Fruit fly (Drosophila melanogaster): ENCODE results near the gene Hsp27.

The Hsp27 gene

DNA sequence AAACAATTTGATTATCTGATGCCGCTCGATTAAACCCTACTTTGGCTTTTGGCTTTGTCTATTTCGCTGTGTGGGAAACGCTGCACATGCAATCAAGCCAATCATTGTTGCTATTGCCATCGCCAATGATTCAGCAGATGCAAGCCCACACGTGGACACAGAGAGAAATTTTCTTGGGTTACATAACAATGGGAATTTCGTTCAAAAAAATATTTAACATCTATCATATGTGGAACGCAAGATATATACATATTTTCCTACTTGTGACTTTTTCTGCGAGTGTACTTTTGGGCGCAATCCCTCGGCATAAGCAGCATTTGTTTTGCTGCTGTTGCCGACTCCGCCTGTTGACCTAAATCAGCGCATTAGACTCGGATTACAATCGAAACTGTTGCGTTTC, 35.5 kb downstream of the Hsp27 start (continued):
- TF ChIP-seq CG8924 (tag; optimal IDR thresholded peaks at IDR 0.05) (no peak), yki (optimal IDR thresholded peaks at IDR 0.05) (no peak), CG4707 (GFP tag; optimal IDR thresholded peaks at IDR 0.05) (no peak), gem (tag; optimal IDR thresholded peaks at IDR 0.05) (no peak), psq (GFP tag; optimal IDR thresholded peaks at IDR 0.05) (no peak), Hmx (GFP tag; optimal IDR thresholded peaks at IDR 0.05) (no peak), sima (GFP tag; optimal IDR thresholded peaks at IDR 0.05) (no peak), PHDP (tag; optimal IDR thresholded peaks at IDR 0.05) (no peak), aop (GFP tag; IDR thresholded peaks at IDR 0.05) (no peak), Sry-β (GFP tag; optimal IDR thresholded peaks at IDR 0.05) (no peak), CG3065 (GFP tag; optimal IDR thresholded peaks at IDR 0.05) (no peak), Ptx1 (GFP tag; IDR thresholded peaks at IDR 0.05) (0 out of 2 replicates have a peak, but pooled peaks have one; percentile 20), Drgx (GFP tag; IDR thresholded peaks at IDR 0.05) (peak; percentile 83), Awh (GFP tag; IDR thresholded peaks at IDR 0.05) (peak; percentile 56; the same call in 1 of the 2 replicates), sqz (GFP tag; optimal IDR thresholded peaks at IDR 0.05) (no peak), chm (GFP tag; IDR thresholded peaks at IDR 0.05) (0 out of 2 replicates have a peak, but pooled peaks have one; percentile 16), CG10462 (GFP tag; optimal IDR thresholded peaks at IDR 0.05) (no peak), MTF-1 (GFP tag; optimal IDR thresholded peaks at IDR 0.05; ENCODE audit: borderline replicate concordance) (no peak), CG5953 (GFP tag; IDR thresholded peaks at IDR 0.05) (0 out of 2 replicates have a peak, but pooled peaks have one; percentile 50), CG7271 (tag; optimal IDR thresholded peaks at IDR 0.05) (no peak), CG9609 (GFP tag; optimal IDR thresholded peaks at IDR 0.05) (no peak), Dip3 (GFP tag; optimal IDR thresholded peaks at IDR 0.05) (no peak), Optix (GFP tag; IDR thresholded peaks at IDR 0.05) (0 out of 3 replicates have a peak, but pooled peaks have one; percentile 33), CG2129 (GFP tag; IDR thresholded peaks at IDR 0.05; ENCODE audit: partially characterized antibody) (no peak), CG17912 (GFP tag; optimal IDR thresholded peaks at IDR 0.05) (no peak), pan (optimal IDR thresholded peaks at IDR 0.05) (no peak), pan (GFP tag; optimal IDR thresholded peaks at IDR 0.05 in 1 of 2, IDR thresholded peaks at IDR 0.05 in 1 of 2) (peak in 1 of 2 experiments; percentile 64), ac (GFP tag; optimal IDR thresholded peaks at IDR 0.05) (no peak), CG18764 (GFP tag; optimal IDR thresholded peaks at IDR 0.05) (no peak), so (GFP tag; IDR thresholded peaks at IDR 0.05) (no peak), row (GFP tag; IDR thresholded peaks at IDR 0.05) (0 out of 3 replicates have a peak, but pooled peaks have one; percentile 23), CG2199 (GFP tag; IDR thresholded peaks at IDR 0.05) (0 out of 3 replicates have a peak, but pooled peaks have one; percentile 33), ewg (GFP tag; optimal IDR thresholded peaks at IDR 0.05) (no peak), CG32772 (GFP tag; IDR thresholded peaks at IDR 0.05) (no peak), chinmo (GFP tag; IDR thresholded peaks at IDR 0.05; ENCODE audit: partially characterized antibody) (no peak), CG17568 (GFP tag; optimal IDR thresholded peaks at IDR 0.05) (no peak), trh (GFP tag; optimal IDR thresholded peaks at IDR 0.05) (no peak), ranshi (GFP tag; IDR thresholded peaks at IDR 0.05) (0 out of 2 replicates have a peak, but pooled peaks have one; percentile 16), mld (GFP tag; IDR thresholded peaks at IDR 0.05; ENCODE audit: partially characterized antibody) (no peak), CG3847 (GFP tag; IDR thresholded peaks at IDR 0.05) (no peak), grn (GFP tag; optimal IDR thresholded peaks at IDR 0.05) (no peak), nau (GFP tag; optimal IDR thresholded peaks at IDR 0.05) (no peak), vnd (GFP tag; IDR thresholded peaks at IDR 0.05; ENCODE audit: partially characterized antibody) (no peak), unc-4 (GFP tag; IDR thresholded peaks at IDR 0.05; ENCODE audit: partially characterized antibody) (no peak), CG10366 (GFP tag; IDR thresholded peaks at IDR 0.05) (peak; percentile 54), CG3407 (GFP tag; optimal IDR thresholded peaks at IDR 0.05) (no peak), gro (GFP tag; optimal IDR thresholded peaks at IDR 0.05) (no peak), Xrp1 (GFP tag; IDR thresholded peaks at IDR 0.05) (peak; percentile 14; the same call in 1 of the 2 replicates), CG17328 (GFP tag; IDR thresholded peaks at IDR 0.05) (0 out of 2 replicates have a peak, but pooled peaks have one; percentile 33), CG18011 (GFP tag; optimal IDR thresholded peaks at IDR 0.05) (no peak), CG1647 (GFP tag; optimal IDR thresholded peaks at IDR 0.05) (no peak), Mrtf (GFP tag; IDR thresholded peaks at IDR 0.05) (no peak)
